Fruit fly (Drosophila melanogaster) whole organism, embryonic: ENCODE results near the gene ca.

Experiments
- CG10147 ChIP-seq: fragments of 200-800 bp; sonication (Bioruptor generic); optimal IDR thresholded peaks from 2 replicates; lab custom pipeline; 2019; ENCODE audit warnings: missing biosample characterization, mild to moderate bottlenecking, missing genetic modification characterization, moderate library complexity
- Hand ChIP-seq: fragments of 200-800 bp; sonication (Bioruptor generic); optimal IDR thresholded peaks from 2 replicates; lab custom pipeline; 2017; ENCODE audit warnings: mild to moderate bottlenecking, missing biosample characterization, missing genetic modification reagents, missing genetic modification characterization
- Hmx ChIP-seq: fragments of 200-800 bp; sonication (Bioruptor generic); optimal IDR thresholded peaks from 2 replicates; lab custom pipeline; 2016; ENCODE audit warnings: missing biosample characterization, missing genetic modification characterization
- Nf-YB ChIP-seq: fragments of 200-800 bp; sonication (Bioruptor generic); optimal IDR thresholded peaks from 3 replicates; lab custom pipeline; 2019; ENCODE audit warnings: missing biosample characterization, mild to moderate bottlenecking, missing genetic modification characterization, moderate library complexity

dm6 chr3R:29797183-29797582 is 9.4 kb upstream of the ca start:
- no peak for TF ChIP-seq Hand (GFP tag; lab: Kevin White, UChicago)
- no peak for TF ChIP-seq Nf-YB (GFP tag; lab: Kevin White, UChicago)
- TF ChIP-seq Hmx (GFP tag; lab: Kevin White, UChicago) = no peak
- no peak for TF ChIP-seq CG10147 (GFP tag; lab: Kevin White, UChicago)
